Fruit fly (Drosophila melanogaster) whole organism, embryonic: ENCODE measurements around the gene Hel25E.

Experiments
- CG10654 ChIP-seq: fragments of 200-800 bp; sonication (Bioruptor generic); optimal IDR thresholded peaks from 2 replicates; lab custom pipeline; 2016; ENCODE audit warnings: missing biosample characterization, missing genetic modification characterization
- CG1233 ChIP-seq: fragments of 200-800 bp; sonication (Bioruptor generic); optimal IDR thresholded peaks from 4 replicates; lab custom pipeline; 2018; ENCODE audit warnings: missing biosample characterization, mild to moderate bottlenecking, missing genetic modification characterization
- CG13296 ChIP-seq: fragments of 200-800 bp; sonication (Bioruptor generic); optimal IDR thresholded peaks from 3 replicates; lab custom pipeline; 2018; ENCODE audit warnings: missing biosample characterization, mild to moderate bottlenecking, missing genetic modification characterization
- CG13624 ChIP-seq: fragments of 200-800 bp; sonication (Bioruptor generic); optimal IDR thresholded peaks from 2 replicates; lab custom pipeline; 2016; ENCODE audit warnings: missing biosample characterization, missing genetic modification characterization
- CG15601 ChIP-seq: fragments of 200-800 bp; sonication (Bioruptor generic); optimal IDR thresholded peaks from 3 replicates; lab custom pipeline; 2019; ENCODE audit warnings: missing biosample characterization, mild to moderate bottlenecking, missing genetic modification characterization, moderate library complexity
- CG18599 ChIP-seq: fragments of 200-800 bp; sonication (Bioruptor generic); optimal IDR thresholded peaks from 3 replicates; lab custom pipeline; 2017; ENCODE audit warnings: missing biosample characterization, missing genetic modification characterization, mild to moderate bottlenecking, moderate library complexity, missing genetic modification reagents
- CG30020 ChIP-seq: fragments of 200-800 bp; optimal IDR thresholded peaks from 2 replicates; lab custom pipeline; 2019; ENCODE audit warnings: missing biosample characterization, mild to moderate bottlenecking, missing genetic modification characterization, moderate library complexity
- CG5180 ChIP-seq: fragments of 200-800 bp; sonication (Bioruptor generic); optimal IDR thresholded peaks from 3 replicates; lab custom pipeline; 2017; ENCODE audit warnings: missing biosample characterization, missing genetic modification characterization, mild to moderate bottlenecking, moderate library complexity, missing genetic modification reagents
- CG6254 ChIP-seq: fragments of 200-800 bp; sonication (Bioruptor generic); optimal IDR thresholded peaks from 3 replicates; lab custom pipeline; 2017; ENCODE audit warnings: mild to moderate bottlenecking, missing biosample characterization, missing genetic modification reagents, missing genetic modification characterization
- Dip2 ChIP-seq: fragments of 200-800 bp; sonication (Bioruptor generic); IDR thresholded peaks from 2 replicates; pipeline ENCODE4 v1.3.6; 2022; ENCODE audit warnings: missing biosample characterization, missing genetic modification characterization
- Doc2 ChIP-seq: fragments of 200-800 bp; sonication (Bioruptor generic); IDR thresholded peaks from 2 replicates; pipeline ENCODE4 v1.3.6; 2022; ENCODE audit warnings: missing biosample characterization, missing genetic modification characterization
- E2f1 ChIP-seq: fragments of 200-800 bp; sonication (Bioruptor generic); IDR thresholded peaks from 2 replicates; pipeline ENCODE4 v1.3.6; 2022; ENCODE audit warnings: missing biosample characterization, missing genetic modification characterization
- Ets65A ChIP-seq: fragments of 200-800 bp; sonication (Bioruptor generic); peaks from one replicate; lab custom pipeline; 2016; ENCODE audit warnings: missing biosample characterization, missing genetic modification characterization
- Hmr ChIP-seq: fragments of 200-800 bp; sonication (Bioruptor generic); optimal IDR thresholded peaks from 3 replicates; lab custom pipeline; 2017; ENCODE audit warnings: mild to moderate bottlenecking, missing biosample characterization, missing genetic modification reagents, missing genetic modification characterization
- Hr3 ChIP-seq: fragments of 200-800 bp; sonication (Bioruptor generic); optimal IDR thresholded peaks from 3 replicates; lab custom pipeline; 2016; ENCODE audit warnings: missing biosample characterization, missing genetic modification characterization
- MBD-R2 ChIP-seq: fragments of 200-800 bp; sonication (Bioruptor generic); IDR thresholded peaks from 2 replicates; pipeline ENCODE4 v1.3.6; 2022; ENCODE audit warnings: missing biosample characterization, missing genetic modification characterization
- MESR4 ChIP-seq: fragments of 200-800 bp; sonication (Bioruptor generic); optimal IDR thresholded peaks from 2 replicates; lab custom pipeline; 2018; ENCODE audit warnings: missing biosample characterization, mild to moderate bottlenecking, missing genetic modification characterization, moderate library complexity
- Mad ChIP-seq: fragments of 200-800 bp; sonication (Bioruptor generic); optimal IDR thresholded peaks from 2 replicates; lab custom pipeline; 2016; ENCODE audit warnings: missing biosample characterization, missing genetic modification characterization
- Med ChIP-seq: fragments of 200-800 bp; sonication (Bioruptor generic); peaks from one replicate; lab custom pipeline; 2016; ENCODE audit warnings: missing biosample characterization, missing genetic modification characterization, mild to moderate bottlenecking, inconsistent platforms, moderate library complexity
- Neu2 ChIP-seq: fragments of 200-800 bp; sonication (Bioruptor generic); optimal IDR thresholded peaks from 3 replicates; lab custom pipeline; 2016; ENCODE audit warnings: missing biosample characterization, missing genetic modification characterization, borderline replicate concordance
- Nf-YA ChIP-seq: fragments of 200-800 bp; sonication (Bioruptor generic); IDR thresholded peaks from 2 replicates; pipeline ENCODE4 v1.3.6; 2022; ENCODE audit warnings: missing biosample characterization, missing genetic modification characterization
- Nf-YB ChIP-seq: fragments of 200-800 bp; sonication (Bioruptor generic); optimal IDR thresholded peaks from 3 replicates; lab custom pipeline; 2019; ENCODE audit warnings: missing biosample characterization, mild to moderate bottlenecking, missing genetic modification characterization, moderate library complexity
- amos ChIP-seq: fragments of 200-800 bp; sonication (Bioruptor generic); IDR thresholded peaks from 2 replicates; pipeline ENCODE4 v1.3.6; 2022; ENCODE audit warnings: missing biosample characterization, missing genetic modification characterization; ENCODE audit not compliant: partially characterized antibody
- ap ChIP-seq: fragments of 200-800 bp; sonication (Bioruptor generic); IDR thresholded peaks from 2 replicates; pipeline ENCODE4 v1.3.6; 2022; ENCODE audit warnings: missing biosample characterization, missing genetic modification characterization
- bigmax ChIP-seq: fragments of 200-800 bp; sonication (Bioruptor generic); optimal IDR thresholded peaks from 2 replicates; lab custom pipeline; 2018; ENCODE audit warnings: missing biosample characterization, mild to moderate bottlenecking, missing genetic modification characterization
- cg ChIP-seq: fragments of 200-800 bp; sonication (Bioruptor generic); optimal IDR thresholded peaks from 3 replicates; lab custom pipeline; 2019; ENCODE audit warnings: missing biosample characterization, mild to moderate bottlenecking, missing genetic modification characterization, moderate library complexity
- corto ChIP-seq: fragments of 200-800 bp; sonication (Bioruptor generic); optimal IDR thresholded peaks from 2 replicates; lab custom pipeline; 2016; ENCODE audit warnings: missing biosample characterization, mild to moderate bottlenecking, missing genetic modification characterization, moderate library complexity
- croc ChIP-seq: fragments of 200-800 bp; sonication (Bioruptor generic); conservative IDR thresholded peaks from 3 replicates; pipeline ENCODE4 v1.3.6; 2022; ENCODE audit warnings: missing biosample characterization, missing genetic modification characterization
- dimm ChIP-seq: fragments of 200-800 bp; sonication (Bioruptor generic); IDR thresholded peaks from 2 replicates; pipeline ENCODE4 v1.3.6; 2022; ENCODE audit warnings: missing biosample characterization, missing genetic modification characterization
- fru ChIP-seq: fragments of >200 bp; optimal IDR thresholded peaks from 2 replicates; lab custom pipeline; 2017
- gcm2 ChIP-seq: fragments of 200-800 bp; sonication (Bioruptor generic); optimal IDR thresholded peaks from 2 replicates; lab custom pipeline; 2016; ENCODE audit warnings: missing biosample characterization, missing genetic modification characterization
- gsb-n ChIP-seq: fragments of 200-800 bp; sonication (Bioruptor generic); optimal IDR thresholded peaks from 3 replicates; lab custom pipeline; 2018; ENCODE audit warnings: missing biosample characterization, mild to moderate bottlenecking, missing genetic modification characterization
- insv ChIP-seq, 2 experiments: fragments of 200-800 bp; sonication (Bioruptor generic); optimal IDR thresholded peaks; 3 replicates each; lab custom pipeline; 2016 to 2018; ENCODE audit warnings: missing biosample characterization in 2 of 2, missing genetic modification characterization in 2 of 2
- inv ChIP-seq: fragments of 200-800 bp; sonication (Bioruptor generic); IDR thresholded peaks from 2 replicates; pipeline ENCODE4 v1.3.6; 2022; ENCODE audit warnings: missing biosample characterization, missing genetic modification characterization; ENCODE audit not compliant: partially characterized antibody
- kni ChIP-seq: fragments of 200-800 bp; sonication (Bioruptor generic); optimal IDR thresholded peaks from 3 replicates; lab custom pipeline; 2017; ENCODE audit warnings: mild to moderate bottlenecking, missing biosample characterization, missing genetic modification reagents, missing genetic modification characterization
- lab ChIP-seq: fragments of 200-800 bp; sonication (Bioruptor generic); optimal IDR thresholded peaks from 3 replicates; lab custom pipeline; 2017; ENCODE audit warnings: missing biosample characterization, missing genetic modification characterization, mild to moderate bottlenecking, moderate library complexity, missing genetic modification reagents
- oc ChIP-seq: fragments of 200-800 bp; sonication (Bioruptor generic); optimal IDR thresholded peaks from 2 replicates; lab custom pipeline; 2018; ENCODE audit warnings: missing biosample characterization, mild to moderate bottlenecking, missing genetic modification characterization, moderate library complexity
- pan ChIP-seq, 4 experiments: fragments of >200 bp in 3 of 4; fragments of 200-800 bp in 1 of 4; sonication (Bioruptor generic) in 1 of 4; optimal IDR thresholded peaks in 3 of 4; IDR thresholded peaks in 1 of 4; 2 replicates each; pipeline versions ENCODE4 v1.3.6 to Lab custom; 2017 to 2022; ENCODE audit warnings: missing biosample characterization in 2 of 4, missing genetic modification characterization in 2 of 4, mixed read lengths in 1 of 4
- pfk ChIP-seq: fragments of 200-800 bp; sonication (Bioruptor generic); optimal IDR thresholded peaks from 2 replicates; lab custom pipeline; 2018; ENCODE audit warnings: missing biosample characterization, mild to moderate bottlenecking, missing genetic modification characterization, moderate library complexity
- psq ChIP-seq: fragments of 200-800 bp; sonication (Bioruptor generic); optimal IDR thresholded peaks from 2 replicates; lab custom pipeline; 2017; ENCODE audit warnings: missing biosample characterization, missing genetic modification characterization
- run ChIP-seq: fragments of 200-800 bp; sonication (Bioruptor generic); optimal IDR thresholded peaks from 3 replicates; lab custom pipeline; 2018; ENCODE audit warnings: missing biosample characterization, mild to moderate bottlenecking, missing genetic modification characterization
- salm ChIP-seq: fragments of 200-800 bp; sonication (Bioruptor generic); optimal IDR thresholded peaks from 2 replicates; lab custom pipeline; 2018; ENCODE audit warnings: missing biosample characterization, mild to moderate bottlenecking, missing genetic modification characterization
- schlank ChIP-seq: fragments of 200-800 bp; sonication (Bioruptor generic); optimal IDR thresholded peaks from 2 replicates; lab custom pipeline; 2018; ENCODE audit warnings: missing biosample characterization, mild to moderate bottlenecking, missing genetic modification characterization
- stc ChIP-seq: fragments of 200-800 bp; sonication (Bioruptor generic); IDR thresholded peaks from 2 replicates; pipeline ENCODE4 v1.3.6; 2022; ENCODE audit warnings: missing biosample characterization, missing genetic modification characterization
- stwl ChIP-seq: fragments of 200-800 bp; sonication (Bioruptor generic); optimal IDR thresholded peaks from 3 replicates; lab custom pipeline; 2018; ENCODE audit warnings: missing biosample characterization, mild to moderate bottlenecking, missing genetic modification characterization, moderate library complexity
- sug ChIP-seq: fragments of 200-800 bp; optimal IDR thresholded peaks from 2 replicates; lab custom pipeline; 2019; ENCODE audit warnings: missing biosample characterization, mild to moderate bottlenecking, missing genetic modification characterization, moderate library complexity
- tx ChIP-seq: fragments of 200-800 bp; sonication (Bioruptor generic); optimal IDR thresholded peaks from 2 replicates; lab custom pipeline; 2016; ENCODE audit warnings: missing biosample characterization, missing genetic modification characterization
- unpg ChIP-seq: fragments of 200-800 bp; sonication (Bioruptor generic); optimal IDR thresholded peaks from 3 replicates; lab custom pipeline; 2018; ENCODE audit warnings: missing biosample characterization, mild to moderate bottlenecking, missing genetic modification characterization, moderate library complexity
- wek ChIP-seq: fragments of 200-800 bp; sonication (Bioruptor generic); optimal IDR thresholded peaks from 3 replicates; lab custom pipeline; 2018; ENCODE audit warnings: missing biosample characterization, mild to moderate bottlenecking, missing genetic modification characterization, moderate library complexity
- yki ChIP-seq: fragments of >200 bp; optimal IDR thresholded peaks from 3 replicates; lab custom pipeline; 2018

Gene Hel25E

dm6 chr2L:5542944-5543515 lies 916 bp upstream of the Hel25E start (continued):
- TF ChIP-seq tx = peak; percentile 13
- TF ChIP-seq Mad = no peak
- peak; percentile 38; the same call in 1 of the 2 replicates for TF ChIP-seq amos
- peak; percentile 25; the same call in 1 of the 2 replicates for TF ChIP-seq MBD-R2 (GFP tag; lab: Robert Waterston, UW)
- peak; percentile 95 for TF ChIP-seq Med (GFP tag; lab: Kevin White, UChicago)
- no peak for TF ChIP-seq CG5180
- no peak for TF ChIP-seq Dip2 (GFP tag; lab: Robert Waterston, UW)
- no peak for TF ChIP-seq salm
- no peak for TF ChIP-seq inv (GFP tag; lab: Robert Waterston, UW)
- TF ChIP-seq Doc2 (GFP tag; lab: Robert Waterston, UW) = no peak
- no peak for TF ChIP-seq wek
- no peak for TF ChIP-seq croc
- no peak for TF ChIP-seq stwl (tag; lab: Kevin White, UChicago)
- peak; percentile 26 for TF ChIP-seq sug (tag; lab: Kevin White, UChicago)
- TF ChIP-seq ap = peak; percentile 41
- TF ChIP-seq pan (optimal IDR thresholded peaks at IDR 0.05; lab: Kevin White, UChicago) = no peak
- TF ChIP-seq pan (GFP tag; optimal IDR thresholded peaks at IDR 0.05 in 1 of 2, IDR thresholded peaks at IDR 0.05 in 1 of 2) = peak in 1 of 2 experiments; percentile 44
- TF ChIP-seq kni (GFP tag; lab: Kevin White, UChicago) = no peak
- no peak for TF ChIP-seq gcm2 (GFP tag; lab: Kevin White, UChicago)
- TF ChIP-seq Hmr (GFP tag; lab: Kevin White, UChicago) = peak; percentile 54
- no peak for TF ChIP-seq Neu2
- TF ChIP-seq CG6254 (GFP tag; lab: Kevin White, UChicago) = no peak
- TF ChIP-seq Ets65A (GFP tag; lab: Kevin White, UChicago) = peak; percentile 78
- no peak for TF ChIP-seq CG15601
- no peak for TF ChIP-seq CG1233 (GFP tag; lab: Kevin White, UChicago)
- TF ChIP-seq gsb-n = no peak
- no peak for TF ChIP-seq bigmax (GFP tag; lab: Kevin White, UChicago)
- TF ChIP-seq unpg (GFP tag; lab: Kevin White, UChicago) = peak; percentile 59
- TF ChIP-seq cg (GFP tag; lab: Kevin White, UChicago) = peak; percentile 88
- peak in 1 of 2 experiments; percentile 27 for TF ChIP-seq insv (GFP tag; optimal IDR thresholded peaks at IDR 0.05; lab: Kevin White, UChicago)
- peak; percentile 50 for TF ChIP-seq Hr3
- no peak for TF ChIP-seq corto (GFP tag; lab: Kevin White, UChicago)
- TF ChIP-seq CG30020 (tag; lab: Kevin White, UChicago) = no peak
- TF ChIP-seq CG10654 = no peak
- TF ChIP-seq dimm = 0 out of 2 replicates have a peak, but pooled peaks have one; percentile 21
- no peak for TF ChIP-seq run (tag; lab: Kevin White, UChicago)
- TF ChIP-seq Nf-YB (GFP tag; lab: Kevin White, UChicago) = no peak
- TF ChIP-seq MESR4 (GFP tag; lab: Kevin White, UChicago) = peak; percentile 15
- TF ChIP-seq yki (lab: Kevin White, UChicago) = no peak
- peak; percentile 27; the same call in 1 of the 2 replicates for TF ChIP-seq stc (GFP tag; lab: Robert Waterston, UW)
- TF ChIP-seq CG13624 = peak; percentile 15
- peak; percentile 74 for TF ChIP-seq CG18599 (GFP tag; lab: Kevin White, UChicago)
- TF ChIP-seq lab (GFP tag; lab: Kevin White, UChicago) = no peak
- TF ChIP-seq schlank (tag; lab: Kevin White, UChicago) = peak; percentile 14
- peak; percentile 26 for TF ChIP-seq CG13296 (GFP tag; lab: Kevin White, UChicago)
- TF ChIP-seq Nf-YA = no peak
- TF ChIP-seq fru (lab: Kevin White, UChicago) = no peak
- no peak for TF ChIP-seq E2f1
- TF ChIP-seq pfk = no peak
- TF ChIP-seq psq (GFP tag; lab: Kevin White, UChicago) = peak; percentile 44
- no peak for TF ChIP-seq oc (tag; lab: Kevin White, UChicago)
